Worm (Caenorhabditis elegans): Measurements from ENCODE around the gene irld-59.

- TF ChIP-seq him-1 (tag; optimal IDR thresholded peaks at IDR 0.05): no peak
- TF ChIP-seq W03F9.2 (tag; optimal IDR thresholded peaks at IDR 0.05): no peak
- TF ChIP-seq dao-5 (tag; optimal IDR thresholded peaks at IDR 0.05): no peak
These were observed 8.8 kb upstream of the irld-59 start, which contains the start of gene tbx-40 for ce11 chrIV:15328092-15328491.

All from whole organism, L4/young adult.